Fruit fly (Drosophila melanogaster) whole organism, wandering third instar larva: ENCODE measurements around the gene ras.

Experiments used
- CG32264 ChIP-seq: fragments of 200-800 bp; sonication (Bioruptor generic); optimal IDR thresholded peaks from 2 replicates; lab custom pipeline; 2016; ENCODE audit warnings: missing biosample characterization, missing genetic modification characterization
- Dfd ChIP-seq: fragments of >200 bp; optimal IDR thresholded peaks from 2 replicates; lab custom pipeline; 2017; ENCODE audit warnings: missing biosample characterization, missing genetic modification characterization
- Dif ChIP-seq: fragments of 200-275, 200-300 bp; sonication (Bioruptor generic); optimal IDR thresholded peaks from 2 replicates; lab custom pipeline; 2018; ENCODE audit warnings: missing biosample characterization, missing genetic modification characterization; ENCODE audit not compliant: partially characterized antibody
- HLH106 ChIP-seq: fragments of 200-800 bp; optimal IDR thresholded peaks from 3 replicates; lab custom pipeline; 2019; ENCODE audit warnings: missing biosample characterization, mild to moderate bottlenecking, missing genetic modification characterization, moderate library complexity
- N ChIP-seq: fragments of >200 bp; optimal IDR thresholded peaks from 2 replicates; lab custom pipeline; 2018; ENCODE audit warnings: missing biosample characterization, missing external identifiers, missing genetic modification characterization
- OdsH ChIP-seq: fragments of 200-800 bp; sonication (Bioruptor generic); optimal IDR thresholded peaks from 2 replicates; lab custom pipeline; 2016; ENCODE audit warnings: missing biosample characterization, mild to moderate bottlenecking, missing genetic modification characterization
- Rel ChIP-seq, 2 experiments: fragments of 200-800 bp; sonication (Bioruptor generic) in 1 of 2; optimal IDR thresholded peaks; 2 replicates in 1 of 2; 3 replicates in 1 of 2; lab custom pipeline; 2016 to 2019; ENCODE audit warnings: mild to moderate bottlenecking in 2 of 2, missing biosample characterization in 2 of 2, missing genetic modification characterization in 2 of 2, moderate library complexity in 1 of 2
- Vsx2 ChIP-seq: fragments of 200-300, 225-300 bp; sonication (Bioruptor generic); optimal IDR thresholded peaks from 2 replicates; lab custom pipeline; 2018; ENCODE audit warnings: missing biosample characterization, missing genetic modification characterization; ENCODE audit not compliant: partially characterized antibody
- dsf ChIP-seq: sonication (Bioruptor generic); optimal IDR thresholded peaks from 2 replicates; lab custom pipeline; 2016; ENCODE audit warnings: missing biosample characterization, missing genetic modification characterization, borderline replicate concordance
- fru ChIP-seq: fragments of 200-800 bp; sonication (Bioruptor generic); optimal IDR thresholded peaks from 3 replicates; lab custom pipeline; 2016; ENCODE audit warnings: missing biosample characterization, mild to moderate bottlenecking, missing genetic modification characterization
- lola ChIP-seq: fragments of >200 bp; optimal IDR thresholded peaks from 2 replicates; lab custom pipeline; 2017; ENCODE audit warnings: missing biosample characterization, missing genetic modification characterization
- sage ChIP-seq: fragments of 200-800 bp; sonication (Bioruptor generic); optimal IDR thresholded peaks from 2 replicates; lab custom pipeline; 2016; ENCODE audit warnings: missing biosample characterization, mild to moderate bottlenecking, missing genetic modification characterization
- tai ChIP-seq: sonication (Bioruptor generic); optimal IDR thresholded peaks from 2 replicates; lab custom pipeline; 2016; ENCODE audit warnings: missing biosample characterization, missing genetic modification characterization
- usp ChIP-seq: fragments of >200 bp; optimal IDR thresholded peaks from 2 replicates; lab custom pipeline; 2017; ENCODE audit warnings: missing biosample characterization, missing genetic modification characterization

Gene ras

dm6 chrX:10789279-10789678 lies 45.0 kb downstream of the ras start:
- no peak for TF ChIP-seq Rel (GFP tag; optimal IDR thresholded peaks at IDR 0.05; lab: Kevin White, UChicago)
- no peak for TF ChIP-seq Rel (tag; optimal IDR thresholded peaks at IDR 0.05; lab: Kevin White, UChicago)
- TF ChIP-seq fru, result no peak
- no peak for TF ChIP-seq lola (GFP tag; lab: Kevin White, UChicago)
- no peak for TF ChIP-seq Dif (GFP tag; lab: Kevin White, UChicago)
- no peak for TF ChIP-seq CG32264 (GFP tag; lab: Kevin White, UChicago)
- TF ChIP-seq dsf (GFP tag; lab: Kevin White, UChicago), result no peak
- TF ChIP-seq Vsx2, result no peak
- no peak for TF ChIP-seq sage (GFP tag; lab: Kevin White, UChicago)
- TF ChIP-seq HLH106 (tag; lab: Kevin White, UChicago), result no peak
- no peak for TF ChIP-seq OdsH
- TF ChIP-seq usp, result no peak
- TF ChIP-seq tai (GFP tag; lab: Kevin White, UChicago), result no peak
- TF ChIP-seq N (GFP tag; lab: Kevin White, UChicago), result no peak
- no peak for TF ChIP-seq Dfd (GFP tag; lab: Kevin White, UChicago)
